4 worm cellular contexts compared by ENCODE assay signal in genomic region chrIV:10978641-10979040, ce11.
TF ChIP-seq lines count a peak whose summit lies in the region.

No protein-coding gene starts in this region.

TF ChIP-seq in whole organism, L1 larva, 84 proteins besides CTCF, POLR2A, EP300 and RAD21:
- TF ChIP-seq lin-14 (GFP tag; optimal IDR thresholded peaks at IDR 0.05; lab: Kevin White, UChicago) (peak; percentile 15), unc-30 (tag; optimal IDR thresholded peaks at IDR 0.05; lab: Kevin White, UChicago) (no peak)

TF ChIP-seq in whole organism, L2 larva, 48 proteins besides CTCF, POLR2A, EP300 and RAD21:
- TF ChIP-seq nhr-25 (tag; optimal IDR thresholded peaks at IDR 0.05; lab: Kevin White, UChicago): peak; percentile 85
- TF ChIP-seq zag-1 (tag; optimal IDR thresholded peaks at IDR 0.05; lab: Kevin White, UChicago): no peak

TF ChIP-seq in whole organism, L3 larva, 47 proteins besides CTCF, POLR2A, EP300 and RAD21:
- TF ChIP-seq pha-4 (tag; optimal IDR thresholded peaks at IDR 0.05; lab: Kevin White, UChicago): no peak
- TF ChIP-seq nhr-25 (tag; optimal IDR thresholded peaks at IDR 0.05; lab: Kevin White, UChicago): peak; percentile 61
- TF ChIP-seq ztf-4 (tag; optimal IDR thresholded peaks at IDR 0.05; lab: Kevin White, UChicago): no peak

TF ChIP-seq in whole organism, young adult, 124 proteins besides CTCF, POLR2A, EP300 and RAD21:
- TF ChIP-seq let-607 (tag; optimal IDR thresholded peaks at IDR 0.05; lab: Kevin White, UChicago): no peak
- 0 out of 2 replicates have a peak, but pooled peaks have one; percentile 9 for TF ChIP-seq hmg-1.2 (GFP tag; IDR thresholded peaks at IDR 0.05; lab: Robert Waterston, UW)
